Worm (Caenorhabditis elegans) whole organism, L3 larva: ENCODE measurements around the gene E02H9.7.

Experiments
- aly-2 ChIP-seq: fragments of 150-350 bp; optimal IDR thresholded peaks from 2 replicates; lab custom pipeline; 2014; ENCODE audit warnings: missing biosample characterization, missing genetic modification characterization
- ama-1 ChIP-seq: fragments of 150-350 bp; optimal IDR thresholded peaks from 2 replicates; lab custom pipeline; 2018
- ceh-9 ChIP-seq: sonication (generic microtip); optimal IDR thresholded peaks from 2 replicates; lab custom pipeline; 2018; ENCODE audit warnings: missing biosample characterization, missing genetic modification characterization
- egl-5 ChIP-seq: fragments of 150-350 bp; optimal IDR thresholded peaks from 2 replicates; lab custom pipeline; 2017; ENCODE audit warnings: missing biosample characterization, missing genetic modification reagents, missing genetic modification characterization, inconsistent platforms
- lin-39 ChIP-seq: fragments of 150-350 bp; optimal IDR thresholded peaks from 2 replicates; lab custom pipeline; 2018; ENCODE audit warnings: missing biosample characterization, missing genetic modification reagents, missing genetic modification characterization
- nfya-1 ChIP-seq: sonication (generic microtip); optimal IDR thresholded peaks from 2 replicates; lab custom pipeline; 2017; ENCODE audit warnings: missing genetic modification characterization, mild to moderate bottlenecking, missing compliant biosample characterization, antibody characterized with exemption, moderate library complexity; ENCODE audit not compliant: insufficient read depth
- nhr-11 ChIP-seq: fragments of 150-350 bp; optimal IDR thresholded peaks from 2 replicates; lab custom pipeline; 2014; ENCODE audit warnings: missing biosample characterization, missing genetic modification characterization
- nhr-76 ChIP-seq: fragments of 150-350 bp; sonication (generic microtip); optimal IDR thresholded peaks from 5 replicates; lab custom pipeline; 2014; ENCODE audit warnings: missing biosample characterization, missing genetic modification characterization
- skn-1 ChIP-seq: fragments of 150-350 bp; optimal IDR thresholded peaks from 2 replicates; lab custom pipeline; 2014; ENCODE audit warnings: missing biosample characterization, missing genetic modification characterization
- tbx-2 ChIP-seq: sonication (generic microtip); optimal IDR thresholded peaks from 2 replicates; lab custom pipeline; 2016; ENCODE audit warnings: mild to moderate bottlenecking, missing genetic modification characterization, missing compliant biosample characterization
- unc-62 ChIP-seq: fragments of 150-350 bp; sonication (generic microtip); optimal IDR thresholded peaks from 4 replicates; lab custom pipeline; 2014; ENCODE audit warnings: missing biosample characterization, missing genetic modification reagents, missing genetic modification characterization

- TF ChIP-seq nfya-1 (tag; lab: Kevin White, UChicago) (no peak), egl-5 (tag; lab: Kevin White, UChicago) (no peak), lin-39 (tag; lab: Kevin White, UChicago) (no peak), nhr-11 (tag; lab: Kevin White, UChicago) (no peak), aly-2 (tag; lab: Kevin White, UChicago) (no peak), ama-1 (lab: Kevin White, UChicago) (no peak), unc-62 (GFP tag; lab: Kevin White, UChicago) (no peak), nhr-76 (tag; lab: Kevin White, UChicago) (no peak), skn-1 (no peak), ceh-9 (tag; lab: Kevin White, UChicago) (no peak), tbx-2 (no peak)
These were observed 24.2 kb downstream of the E02H9.7 start for ce11 chrIII:2421226-2421625.
